Fruit fly (Drosophila melanogaster): Measurements from ENCODE around the gene Lip4.

The Lip4 gene

dm6 chr2L:10506557-10507252, 20.7 kb upstream of the Lip4 start, which contains the start of the genes Myo31DF and CG6094 (continued):
- no peak for TF ChIP-seq tup (GFP tag; optimal IDR thresholded peaks at IDR 0.05)
- peak; percentile 23 for TF ChIP-seq CG13296 (GFP tag; optimal IDR thresholded peaks at IDR 0.05)
- no peak for TF ChIP-seq Sox100B (GFP tag; optimal IDR thresholded peaks at IDR 0.05)
- TF ChIP-seq br (optimal IDR thresholded peaks at IDR 0.05), result no peak
- 0 out of 2 replicates have a peak, but pooled peaks have one; percentile 12 for TF ChIP-seq nerfin-2 (GFP tag; IDR thresholded peaks at IDR 0.05; ENCODE audit: partially characterized antibody)
- no peak for TF ChIP-seq odd (GFP tag; optimal IDR thresholded peaks at IDR 0.05)
- TF ChIP-seq CG10267 (tag; optimal IDR thresholded peaks at IDR 0.05), result peak; percentile 59
- peak; percentile 15 for TF ChIP-seq abd-A (tag; optimal IDR thresholded peaks at IDR 0.05)
- TF ChIP-seq NC2β (GFP tag; optimal IDR thresholded peaks at IDR 0.05), result peak; percentile 39
- peak; percentile 9 for TF ChIP-seq CG3281 (GFP tag; optimal IDR thresholded peaks at IDR 0.05)
- TF ChIP-seq otp (GFP tag; IDR thresholded peaks at IDR 0.05), result no peak
- TF ChIP-seq CG2889 (GFP tag; IDR thresholded peaks at IDR 0.05), result no peak
- TF ChIP-seq CG10543 (GFP tag; optimal IDR thresholded peaks at IDR 0.05), result peak; percentile 44
- no peak for TF ChIP-seq CG14965 (GFP tag; optimal IDR thresholded peaks at IDR 0.05; ENCODE audit: borderline replicate concordance)
- peak; percentile 39 for TF ChIP-seq gem (tag; optimal IDR thresholded peaks at IDR 0.05)
- TF ChIP-seq tx (GFP tag; optimal IDR thresholded peaks at IDR 0.05), result peak; percentile 34
- no peak for TF ChIP-seq CG8388 (GFP tag; optimal IDR thresholded peaks at IDR 0.05)
- peak; percentile 5; the same call in 1 of the 2 replicates for TF ChIP-seq ranshi (GFP tag; IDR thresholded peaks at IDR 0.05)
- TF ChIP-seq Optix (GFP tag; IDR thresholded peaks at IDR 0.05), result 0 out of 3 replicates have a peak, but pooled peaks have one; percentile 8
- TF ChIP-seq Neu2 (GFP tag; optimal IDR thresholded peaks at IDR 0.05; ENCODE audit: borderline replicate concordance), result no peak
- TF ChIP-seq CG12744 (GFP tag; optimal IDR thresholded peaks at IDR 0.05), result no peak
- no peak for TF ChIP-seq CG3726 (GFP tag; IDR thresholded peaks at IDR 0.05)
- TF ChIP-seq sc (optimal IDR thresholded peaks at IDR 0.05), result no peak
- no peak for TF ChIP-seq sc (GFP tag; optimal IDR thresholded peaks at IDR 0.05)
- TF ChIP-seq CG3065 (GFP tag; optimal IDR thresholded peaks at IDR 0.05), result no peak
- TF ChIP-seq pzg (GFP tag; optimal IDR thresholded peaks at IDR 0.05), result peak; percentile 98
- TF ChIP-seq CG9609 (GFP tag; optimal IDR thresholded peaks at IDR 0.05), result peak; percentile 34
- no peak for TF ChIP-seq pb (GFP tag; optimal IDR thresholded peaks at IDR 0.05)
- peak; percentile 55 for TF ChIP-seq Dad (GFP tag; optimal IDR thresholded peaks at IDR 0.05)
- peak; percentile 38 for TF ChIP-seq CG7786 (GFP tag; optimal IDR thresholded peaks at IDR 0.05)
- no peak for TF ChIP-seq CG7271 (tag; optimal IDR thresholded peaks at IDR 0.05)
- TF ChIP-seq psq (GFP tag; optimal IDR thresholded peaks at IDR 0.05), result no peak
- peak; percentile 45 for TF ChIP-seq shn (GFP tag; optimal IDR thresholded peaks at IDR 0.05)
- no peak for TF ChIP-seq GATAe (GFP tag; conservative IDR thresholded peaks at IDR 0.05)
- TF ChIP-seq Bteb2 (GFP tag; optimal IDR thresholded peaks at IDR 0.05), result no peak
- TF ChIP-seq CG12104 (GFP tag; optimal IDR thresholded peaks at IDR 0.05), result no peak
- peak; percentile 97 for TF ChIP-seq CG17186 (GFP tag; optimal IDR thresholded peaks at IDR 0.05)
- TF ChIP-seq CG17612 (GFP tag; IDR thresholded peaks at IDR 0.05), result no peak
- TF ChIP-seq dysf (GFP tag; IDR thresholded peaks at IDR 0.05), result 0 out of 3 replicates have a peak, but pooled peaks have one; percentile 28
- no peak for TF ChIP-seq CkIIα-i1 (GFP tag; IDR thresholded peaks at IDR 0.05)
- TF ChIP-seq HmgZ (tag; optimal IDR thresholded peaks at IDR 0.05), result peak; percentile 81
- no peak for TF ChIP-seq CG8281 (tag; optimal IDR thresholded peaks at IDR 0.05)
- TF ChIP-seq fd3F (GFP tag; optimal IDR thresholded peaks at IDR 0.05), result no peak
- TF ChIP-seq phol (tag; optimal IDR thresholded peaks at IDR 0.05), result peak; percentile 84
- 0 out of 3 replicates have a peak, but pooled peaks have one; percentile 31 for TF ChIP-seq CG17361 (GFP tag; IDR thresholded peaks at IDR 0.05)
- peak; percentile 46; the same call in 1 of the 3 replicates for TF ChIP-seq sr (GFP tag; IDR thresholded peaks at IDR 0.05)
- no peak for TF ChIP-seq disco-r (GFP tag; optimal IDR thresholded peaks at IDR 0.05)
- no peak for TF ChIP-seq Mrtf (GFP tag; IDR thresholded peaks at IDR 0.05)
- TF ChIP-seq YL-1 (GFP tag; optimal IDR thresholded peaks at IDR 0.05), result no peak
- no peak for TF ChIP-seq crol (GFP tag; IDR thresholded peaks at IDR 0.05)
